Fruit fly (Drosophila melanogaster): Measurements from ENCODE around the gene Ubc87F.

- TF ChIP-seq EcR (GFP tag; optimal IDR thresholded peaks at IDR 0.05) (no peak), psq (optimal IDR thresholded peaks at IDR 0.05) (no peak), Dll (optimal IDR thresholded peaks at IDR 0.05) (no peak), CG8478 (optimal IDR thresholded peaks at IDR 0.05) (no peak), pan (optimal IDR thresholded peaks at IDR 0.05) (no peak)
Observed at dm6 chr3R:13767239-13767638, 49.3 kb upstream of the Ubc87F start, which contains the start of gene Cht5.

All from whole organism.